Fruit fly (Drosophila melanogaster): ENCODE measurements around the gene aay.

The aay gene

DNA sequence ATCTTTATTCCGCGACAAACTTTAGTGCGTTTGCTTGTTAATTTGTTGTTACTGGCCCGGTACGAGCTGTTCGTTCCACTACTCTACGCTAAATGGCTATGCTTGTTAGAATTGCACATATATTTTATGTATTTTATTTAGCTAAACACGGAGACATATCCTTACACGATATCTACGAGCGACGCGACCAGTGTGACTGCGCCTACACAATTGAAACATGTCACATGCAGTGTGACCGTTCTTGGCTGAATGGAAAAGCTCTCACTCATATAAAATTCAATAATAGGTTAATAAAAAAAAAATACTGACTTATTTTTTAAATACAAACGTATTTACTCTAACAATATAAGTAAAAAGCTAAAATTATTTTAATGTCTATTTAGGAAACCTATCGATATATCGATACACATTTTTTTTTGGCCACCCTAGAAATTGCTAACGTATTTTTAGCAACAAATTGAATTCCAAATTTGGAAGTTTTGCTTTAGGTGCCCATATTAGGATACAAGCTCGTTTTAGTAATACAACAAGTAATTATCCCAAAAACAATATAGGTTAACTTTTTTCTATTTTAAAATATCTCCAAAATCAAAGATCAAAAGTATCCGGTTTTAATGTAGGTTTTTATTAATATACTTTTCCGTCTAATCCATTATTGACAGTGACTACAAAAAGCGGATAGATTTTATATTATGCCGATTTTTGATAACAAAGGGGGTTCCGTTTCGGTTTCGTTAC lies 23.9 kb upstream of the aay start, which contains the start of gene CG4080 (continued):
- TF ChIP-seq Med (GFP tag): peak; percentile 81
- TF ChIP-seq Scr (GFP tag; IDR thresholded peaks at IDR 0.05; ENCODE audit: partially characterized antibody): peak; percentile 90
- TF ChIP-seq Rfx (GFP tag; IDR thresholded peaks at IDR 0.05): no peak
- TF ChIP-seq ac (GFP tag; optimal IDR thresholded peaks at IDR 0.05): no peak
- no peak for TF ChIP-seq salm (tag; optimal IDR thresholded peaks at IDR 0.05)
- peak; percentile 34 for TF ChIP-seq gem (tag; optimal IDR thresholded peaks at IDR 0.05)
- TF ChIP-seq CG7928 (GFP tag; optimal IDR thresholded peaks at IDR 0.05): no peak
- no peak for TF ChIP-seq CG5245 (GFP tag; optimal IDR thresholded peaks at IDR 0.05)
- TF ChIP-seq chn (GFP tag; optimal IDR thresholded peaks at IDR 0.05): peak; percentile 32
- no peak for TF ChIP-seq CG11093 (GFP tag; IDR thresholded peaks at IDR 0.05)
- no peak for TF ChIP-seq gcm2 (GFP tag; optimal IDR thresholded peaks at IDR 0.05)
- TF ChIP-seq Elba2 (GFP tag; optimal IDR thresholded peaks at IDR 0.05): no peak
- TF ChIP-seq CG18599 (GFP tag; optimal IDR thresholded peaks at IDR 0.05): no peak
- TF ChIP-seq zfh1 (GFP tag; IDR thresholded peaks at IDR 0.05): no peak
- TF ChIP-seq inv (GFP tag; IDR thresholded peaks at IDR 0.05; ENCODE audit: partially characterized antibody): peak; percentile 73
- TF ChIP-seq bsh (GFP tag; optimal IDR thresholded peaks at IDR 0.05): peak in 1 of 2 experiments; percentile 22
- TF ChIP-seq ci (GFP tag; IDR thresholded peaks at IDR 0.05): no peak
- no peak; the same call in 2 of the 3 replicates for TF ChIP-seq jigr1 (GFP tag; IDR thresholded peaks at IDR 0.05)
- no peak for TF ChIP-seq Meics (GFP tag; optimal IDR thresholded peaks at IDR 0.05)
- peak; percentile 3 for TF ChIP-seq ewg (GFP tag; optimal IDR thresholded peaks at IDR 0.05)
- no peak for TF ChIP-seq ken (GFP tag; IDR thresholded peaks at IDR 0.05)
- no peak for TF ChIP-seq cas (GFP tag; IDR thresholded peaks at IDR 0.05)
- TF ChIP-seq stc (GFP tag; IDR thresholded peaks at IDR 0.05): peak; percentile 53; the same call in 1 of the 2 replicates
- TF ChIP-seq Abd-B (GFP tag; optimal IDR thresholded peaks at IDR 0.05): peak; percentile 15
- TF ChIP-seq Fer1 (GFP tag; optimal IDR thresholded peaks at IDR 0.05): peak; percentile 19
- TF ChIP-seq NC2α (GFP tag; optimal IDR thresholded peaks at IDR 0.05): no peak
- TF ChIP-seq pzg (GFP tag; optimal IDR thresholded peaks at IDR 0.05): peak; percentile 81
- no peak; the same call in none of the 2 replicates for TF ChIP-seq Bgb (GFP tag; IDR thresholded peaks at IDR 0.05; ENCODE audit: partially characterized antibody)
- TF ChIP-seq Hmr (GFP tag; optimal IDR thresholded peaks at IDR 0.05): peak; percentile 42
- TF ChIP-seq CG12155 (GFP tag; optimal IDR thresholded peaks at IDR 0.05): peak; percentile 49
- no peak for TF ChIP-seq CG7556 (GFP tag; optimal IDR thresholded peaks at IDR 0.05)
- no peak for TF ChIP-seq CG11560 (tag; IDR thresholded peaks at IDR 0.05)
- TF ChIP-seq CG11247 (GFP tag; IDR thresholded peaks at IDR 0.05): no peak
- no peak for TF ChIP-seq CG31365 (tag; optimal IDR thresholded peaks at IDR 0.05)
- no peak for TF ChIP-seq CG13123 (GFP tag; optimal IDR thresholded peaks at IDR 0.05)
- TF ChIP-seq CG15696 (tag; optimal IDR thresholded peaks at IDR 0.05): no peak
- peak; percentile 51 for TF ChIP-seq sd (tag; optimal IDR thresholded peaks at IDR 0.05)
- no peak for TF ChIP-seq CG32767 (GFP tag; IDR thresholded peaks at IDR 0.05)
- TF ChIP-seq CG17361 (GFP tag; IDR thresholded peaks at IDR 0.05): peak; percentile 39; the same call in 1 of the 3 replicates
- no peak for TF ChIP-seq slbo (GFP tag; IDR thresholded peaks at IDR 0.05)
- TF ChIP-seq da (GFP tag; optimal IDR thresholded peaks at IDR 0.05): no peak
- TF ChIP-seq CG31224 (GFP tag; IDR thresholded peaks at IDR 0.05): no peak
- TF ChIP-seq maf-S (GFP tag; optimal IDR thresholded peaks at IDR 0.05): no peak
- no peak for TF ChIP-seq lov (optimal IDR thresholded peaks at IDR 0.05)
- no peak for TF ChIP-seq lov (GFP tag; IDR thresholded peaks at IDR 0.05)
- no peak for TF ChIP-seq tx (GFP tag; optimal IDR thresholded peaks at IDR 0.05)
- TF ChIP-seq CG34376 (GFP tag; optimal IDR thresholded peaks at IDR 0.05): peak; percentile 55
- no peak for TF ChIP-seq Adf1 (GFP tag; IDR thresholded peaks at IDR 0.05)
- TF ChIP-seq CG17802 (tag; optimal IDR thresholded peaks at IDR 0.05): no peak
- peak; percentile 78 for TF ChIP-seq CG12659 (GFP tag; optimal IDR thresholded peaks at IDR 0.05)

All from whole organism, embryonic.